Worm (Caenorhabditis elegans): Measurements from ENCODE around the gene C15H9.4.

C15H9.4 gene

DNA sequence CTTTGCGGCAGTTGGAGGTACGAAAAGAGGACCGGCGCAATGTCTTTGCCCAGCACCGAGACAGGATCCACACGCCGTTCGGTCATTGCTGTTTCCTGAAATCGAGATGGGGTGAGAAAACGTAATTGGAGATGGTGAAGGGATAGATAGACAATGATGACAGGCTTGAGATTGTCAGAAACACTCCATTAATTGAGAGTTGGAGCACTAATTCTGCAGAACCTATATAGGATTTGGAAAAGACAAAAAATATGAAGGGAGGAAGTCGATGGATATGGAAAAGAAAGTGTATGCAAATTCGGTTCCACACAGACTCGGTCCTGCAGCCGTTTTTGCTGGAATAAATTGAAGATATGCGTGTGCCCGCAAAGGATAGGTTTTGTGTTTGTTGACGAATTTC is 40.8 kb downstream of the C15H9.4 start, which contains the start of gene Y72A10A.1:
TSS of gene Y72A10A.1 (minus strand) at position 101 of the 400 bp plus-strand sequence.
- TF ChIP-seq skn-1 (tag; optimal IDR thresholded peaks at IDR 0.05) = no peak
- no peak for TF ChIP-seq ceh-28 (tag; optimal IDR thresholded peaks at IDR 0.05)
- no peak for TF ChIP-seq ceh-9 (tag; optimal IDR thresholded peaks at IDR 0.05)
- no peak for TF ChIP-seq nhr-25 (tag; optimal IDR thresholded peaks at IDR 0.05)

DNA sequence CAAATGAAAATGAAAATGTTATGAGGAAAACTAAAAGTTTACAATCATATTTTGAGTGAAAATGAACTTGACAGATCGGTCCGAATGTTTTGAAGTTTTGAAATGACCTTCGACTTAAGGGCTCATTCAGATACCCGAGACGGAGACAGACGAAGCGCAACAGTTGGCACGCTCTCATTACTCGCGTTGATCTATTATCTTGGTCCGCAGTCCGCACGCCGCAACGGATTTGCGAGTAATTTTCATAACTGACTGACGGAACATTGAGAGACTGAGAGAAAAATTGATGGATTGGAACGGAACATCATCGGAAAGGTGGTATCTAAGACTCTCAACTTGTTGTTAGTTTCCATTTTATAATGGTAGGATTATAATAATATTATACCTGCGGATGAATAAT is 48.5 kb downstream of the C15H9.4 start:
- TF ChIP-seq lin-39 (tag; optimal IDR thresholded peaks at IDR 0.05) = peak; percentile 63
- no peak for TF ChIP-seq ZK546.5 (tag; optimal IDR thresholded peaks at IDR 0.05)

DNA sequence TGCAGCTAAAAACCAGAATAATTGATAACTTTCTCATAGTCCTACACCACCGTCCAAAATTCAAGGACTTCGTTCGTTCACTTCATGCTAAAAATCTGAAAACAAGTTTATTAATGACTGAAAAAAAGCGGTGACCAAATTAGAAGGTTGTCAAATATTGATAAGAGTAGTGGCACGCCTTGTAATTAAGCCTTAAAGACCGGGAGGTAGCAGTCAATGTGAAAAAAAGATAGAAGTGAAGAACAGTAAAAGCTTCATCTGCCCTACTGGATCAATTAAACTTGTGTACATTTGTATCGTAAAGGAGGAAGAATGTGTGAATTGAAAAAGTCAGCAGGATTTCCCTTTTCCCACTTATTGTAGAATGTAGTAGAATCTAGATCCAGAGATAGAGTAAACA is 53.0 kb downstream of the C15H9.4 start, which contains the start of gene tag-275:
TSS of gene tag-275 (minus strand) at position 101 of the 400 bp plus-strand sequence.
- no peak for TF ChIP-seq egl-27 (tag; optimal IDR thresholded peaks at IDR 0.05)
- no peak for TF ChIP-seq ceh-28 (tag; optimal IDR thresholded peaks at IDR 0.05)

DNA sequence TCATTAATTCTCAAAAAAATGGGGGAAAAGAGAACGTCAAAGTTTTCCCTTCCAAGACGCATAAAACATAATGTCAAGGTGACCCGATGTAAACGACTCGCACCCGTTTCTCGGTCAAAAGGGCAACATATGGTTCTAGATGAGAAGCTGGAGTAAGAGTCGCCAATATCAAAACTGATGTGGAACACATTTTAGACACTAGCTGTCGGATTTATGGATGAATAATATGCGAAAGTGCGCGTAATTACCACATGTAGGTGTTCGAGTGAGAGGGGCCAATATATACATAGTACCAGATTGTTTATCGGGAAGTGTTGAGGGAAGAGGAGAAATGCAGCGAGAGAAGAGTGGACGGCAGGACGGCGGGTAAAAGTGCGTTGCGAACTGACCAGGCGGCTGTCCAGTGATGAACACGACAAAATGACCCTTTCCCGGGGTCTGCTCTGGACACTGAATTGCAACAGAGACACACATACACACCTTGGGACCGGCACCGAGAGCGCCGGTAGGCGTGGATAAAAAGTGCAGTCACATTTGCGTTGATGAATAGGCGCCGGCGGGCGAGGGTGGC is 53.6 kb downstream of the C15H9.4 start:
- TF ChIP-seq egl-5 (tag; optimal IDR thresholded peaks at IDR 0.05) = no peak
- no peak for TF ChIP-seq nhr-67 (tag; optimal IDR thresholded peaks at IDR 0.05)
- TF ChIP-seq mdl-1 (tag; optimal IDR thresholded peaks at IDR 0.05) = no peak
- no peak for TF ChIP-seq ceh-16 (tag; optimal IDR thresholded peaks at IDR 0.05)
- TF ChIP-seq lin-39 (tag; optimal IDR thresholded peaks at IDR 0.05) = no peak
- no peak for TF ChIP-seq hmg-11 (tag; optimal IDR thresholded peaks at IDR 0.05)
- TF ChIP-seq sea-2 (GFP tag; optimal IDR thresholded peaks at IDR 0.05) = no peak
- TF ChIP-seq pha-4 (tag; optimal IDR thresholded peaks at IDR 0.05) = no peak
- no peak for TF ChIP-seq pqm-1 (tag; optimal IDR thresholded peaks at IDR 0.05)
- no peak for TF ChIP-seq unc-62 (GFP tag; optimal IDR thresholded peaks at IDR 0.05)
- TF ChIP-seq nhr-43 (tag; optimal IDR thresholded peaks at IDR 0.05; ENCODE audit: poor library complexity, severe bottlenecking) = no peak
- no peak for TF ChIP-seq elt-1 (tag; optimal IDR thresholded peaks at IDR 0.05)
- TF ChIP-seq tbx-2 (tag; optimal IDR thresholded peaks at IDR 0.05) = no peak
- no peak for TF ChIP-seq unc-39 (tag; optimal IDR thresholded peaks at IDR 0.05)
- no peak for TF ChIP-seq ZK546.5 (tag; optimal IDR thresholded peaks at IDR 0.05)
- no peak for TF ChIP-seq skn-1 (tag; optimal IDR thresholded peaks at IDR 0.05)
- no peak for TF ChIP-seq mml-1 (tag; optimal IDR thresholded peaks at IDR 0.05)
- TF ChIP-seq fkh-2 (tag; optimal IDR thresholded peaks at IDR 0.05) = no peak
- no peak for TF ChIP-seq elt-2 (tag; optimal IDR thresholded peaks at IDR 0.05)
- no peak for TF ChIP-seq nhr-76 (tag; optimal IDR thresholded peaks at IDR 0.05)

DNA sequence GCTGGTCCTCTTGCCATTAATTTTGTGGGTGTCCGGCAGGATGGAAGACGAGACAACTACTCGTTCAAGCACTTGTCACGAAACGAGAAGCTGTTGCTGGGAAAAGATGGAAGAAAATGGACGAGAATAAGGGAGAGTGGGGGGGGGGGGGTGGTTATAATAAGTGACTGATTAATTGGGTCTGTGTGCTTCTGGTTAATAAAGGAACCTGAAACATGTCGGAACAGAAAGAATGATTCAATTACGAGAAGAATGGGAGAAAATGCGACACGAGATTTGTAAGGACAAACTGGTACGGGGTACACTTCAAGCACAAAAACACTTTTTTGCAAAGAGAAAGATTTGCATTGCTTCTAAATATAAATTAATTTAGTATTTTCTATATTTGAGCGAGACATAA is 58.0 kb downstream of the C15H9.4 start:
- TF ChIP-seq elt-3 (tag; optimal IDR thresholded peaks at IDR 0.05) (no peak), eor-1 (tag; optimal IDR thresholded peaks at IDR 0.05) (no peak), lin-39 (tag; optimal IDR thresholded peaks at IDR 0.05) (peak; percentile 55)
